Fruit fly (Drosophila melanogaster) whole organism, embryonic: Measurements from ENCODE around the gene CG33654.

Experiments used
- Aef1 ChIP-seq: fragments of 200-800 bp; sonication (Bioruptor generic); IDR thresholded peaks from 3 replicates; pipeline ENCODE4 v1.3.6; 2022; ENCODE audit warnings: missing biosample characterization, missing genetic modification characterization
- CG10274 ChIP-seq: fragments of 200-800 bp; sonication (Bioruptor generic); optimal IDR thresholded peaks from 3 replicates; lab custom pipeline; 2017; ENCODE audit warnings: missing biosample characterization, mild to moderate bottlenecking, missing genetic modification characterization
- CG11723 ChIP-seq: fragments of 200-800 bp; sonication (Bioruptor generic); optimal IDR thresholded peaks from 2 replicates; lab custom pipeline; 2017; ENCODE audit warnings: missing biosample characterization, mild to moderate bottlenecking, missing genetic modification characterization
- CG12236 ChIP-seq: fragments of 200-800 bp; sonication (Bioruptor generic); optimal IDR thresholded peaks from 2 replicates; lab custom pipeline; 2016; ENCODE audit warnings: missing biosample characterization, missing genetic modification characterization
- CG1529 ChIP-seq: fragments of 200-800 bp; sonication (Bioruptor generic); optimal IDR thresholded peaks from 3 replicates; lab custom pipeline; 2018; ENCODE audit warnings: missing biosample characterization, missing genetic modification characterization
- CG15601 ChIP-seq: fragments of 200-800 bp; sonication (Bioruptor generic); optimal IDR thresholded peaks from 3 replicates; lab custom pipeline; 2019; ENCODE audit warnings: missing biosample characterization, mild to moderate bottlenecking, missing genetic modification characterization, moderate library complexity
- CG17829 ChIP-seq: fragments of 200-800 bp; optimal IDR thresholded peaks from 2 replicates; lab custom pipeline; 2019; ENCODE audit warnings: missing biosample characterization, mild to moderate bottlenecking, missing genetic modification characterization, moderate library complexity
- CG2120 ChIP-seq: fragments of 200-800 bp; sonication (Bioruptor generic); optimal IDR thresholded peaks from 3 replicates; lab custom pipeline; 2016; ENCODE audit warnings: missing biosample characterization, missing genetic modification characterization
- CG2199 ChIP-seq: fragments of 200-800 bp; sonication (Bioruptor generic); IDR thresholded peaks from 3 replicates; pipeline ENCODE4 v1.3.6; 2022; ENCODE audit warnings: missing biosample characterization, missing genetic modification characterization
- CG2678 ChIP-seq: fragments of 200-800 bp; sonication (Bioruptor generic); optimal IDR thresholded peaks from 3 replicates; lab custom pipeline; 2019; ENCODE audit warnings: missing biosample characterization, mild to moderate bottlenecking, missing genetic modification characterization, moderate library complexity
- CG32532 ChIP-seq: fragments of 200-800 bp; sonication (Bioruptor generic); IDR thresholded peaks from 2 replicates; pipeline ENCODE4 v1.3.6; 2022; ENCODE audit warnings: missing biosample characterization, missing genetic modification characterization
- CG32772 ChIP-seq: fragments of 200-800 bp; sonication (Bioruptor generic); IDR thresholded peaks from 2 replicates; pipeline ENCODE4 v1.3.6; 2022; ENCODE audit warnings: missing biosample characterization, missing genetic modification characterization
- CG3281 ChIP-seq: fragments of 200-800 bp; sonication (Bioruptor generic); optimal IDR thresholded peaks from 3 replicates; lab custom pipeline; 2017; ENCODE audit warnings: missing biosample characterization, mild to moderate bottlenecking, missing genetic modification characterization
- CG5245 ChIP-seq: fragments of 200-800 bp; sonication (Bioruptor generic); optimal IDR thresholded peaks from 3 replicates; lab custom pipeline; 2016; ENCODE audit warnings: missing biosample characterization, missing genetic modification characterization
- CG6683 ChIP-seq: fragments of 200-800 bp; sonication (Bioruptor generic); optimal IDR thresholded peaks from 2 replicates; lab custom pipeline; 2017; ENCODE audit warnings: missing biosample characterization, mild to moderate bottlenecking, missing genetic modification characterization, missing genetic modification reagents
- CG6689 ChIP-seq: fragments of 200-800 bp; sonication (Bioruptor generic); IDR thresholded peaks from 2 replicates; pipeline ENCODE4 v1.3.6; 2022; ENCODE audit warnings: missing biosample characterization, missing genetic modification characterization
- CG6813 ChIP-seq: fragments of 200-800 bp; sonication (Bioruptor generic); optimal IDR thresholded peaks from 2 replicates; lab custom pipeline; 2017; ENCODE audit warnings: missing biosample characterization, missing genetic modification characterization, mild to moderate bottlenecking, moderate library complexity, missing genetic modification reagents
- CG8924 ChIP-seq: fragments of 200-800 bp; optimal IDR thresholded peaks from 3 replicates; lab custom pipeline; 2019; ENCODE audit warnings: missing biosample characterization, mild to moderate bottlenecking, missing genetic modification characterization, moderate library complexity
- CG9876 ChIP-seq: fragments of 200-800 bp; sonication (Bioruptor generic); optimal IDR thresholded peaks from 2 replicates; lab custom pipeline; 2016; ENCODE audit warnings: missing biosample characterization, missing genetic modification characterization
- CG9932 ChIP-seq: fragments of 200-800 bp; sonication (Bioruptor generic); IDR thresholded peaks from 2 replicates; pipeline ENCODE4 v1.3.6; 2022; ENCODE audit warnings: missing biosample characterization, missing genetic modification characterization
- CHES-1-like ChIP-seq: fragments of 200-800 bp; sonication (Bioruptor generic); optimal IDR thresholded peaks from 2 replicates; lab custom pipeline; 2016; ENCODE audit warnings: missing biosample characterization, missing genetic modification characterization
- D19B ChIP-seq: fragments of 200-800 bp; sonication (Bioruptor generic); optimal IDR thresholded peaks from 2 replicates; lab custom pipeline; 2017; ENCODE audit warnings: missing biosample characterization, mild to moderate bottlenecking, missing genetic modification characterization
- Drgx ChIP-seq: fragments of 200-800 bp; sonication (Bioruptor generic); IDR thresholded peaks from 2 replicates; pipeline ENCODE4 v1.3.6; 2022; ENCODE audit warnings: missing biosample characterization, missing genetic modification characterization
- Eip74EF ChIP-seq, 2 experiments: fragments of 200-800 bp in 1 of 2; fragments of >200 bp in 1 of 2; sonication (Bioruptor generic) in 1 of 2; optimal IDR thresholded peaks; 2 replicates each; lab custom pipeline; 2017 to 2019; ENCODE audit warnings: missing biosample characterization in 2 of 2, missing genetic modification characterization in 2 of 2, mild to moderate bottlenecking in 1 of 2, moderate library complexity in 1 of 2
- GATAe ChIP-seq: fragments of 200-800 bp; sonication (Bioruptor generic); conservative IDR thresholded peaks from 2 replicates; pipeline ENCODE4 v1.3.6; 2022; ENCODE audit warnings: missing biosample characterization, missing genetic modification characterization
- Hey ChIP-seq: fragments of 200-800 bp; sonication (Bioruptor generic); optimal IDR thresholded peaks from 3 replicates; lab custom pipeline; 2018; ENCODE audit warnings: missing biosample characterization, mild to moderate bottlenecking, missing genetic modification characterization
- HmgZ ChIP-seq: fragments of 200-800 bp; sonication (Bioruptor generic); optimal IDR thresholded peaks from 2 replicates; lab custom pipeline; 2018; ENCODE audit warnings: missing biosample characterization, mild to moderate bottlenecking, missing genetic modification characterization
- Med ChIP-seq: fragments of 200-800 bp; sonication (Bioruptor generic); peaks from one replicate; lab custom pipeline; 2016; ENCODE audit warnings: missing biosample characterization, missing genetic modification characterization, mild to moderate bottlenecking, inconsistent platforms, moderate library complexity
- NC2β ChIP-seq: fragments of 200-800 bp; sonication (Bioruptor generic); optimal IDR thresholded peaks from 2 replicates; lab custom pipeline; 2016; ENCODE audit warnings: missing biosample characterization, missing genetic modification characterization
- Oaz ChIP-seq: fragments of 200-800 bp; sonication (Bioruptor generic); IDR thresholded peaks from 2 replicates; pipeline ENCODE4 v1.3.6; 2022; ENCODE audit warnings: missing biosample characterization, missing genetic modification characterization
- Sin3A ChIP-seq: fragments of >200 bp; optimal IDR thresholded peaks from 2 replicates; lab custom pipeline; 2018
- Ssrp ChIP-seq: fragments of 200-800 bp; sonication (Bioruptor generic); optimal IDR thresholded peaks from 2 replicates; lab custom pipeline; 2018; ENCODE audit warnings: missing biosample characterization, mild to moderate bottlenecking, missing genetic modification characterization, moderate library complexity
- ash1 ChIP-seq: fragments of 200-800 bp; sonication (Bioruptor generic); optimal IDR thresholded peaks from 2 replicates; lab custom pipeline; 2018; ENCODE audit warnings: missing biosample characterization, mild to moderate bottlenecking, missing genetic modification characterization
- bigmax ChIP-seq: fragments of 200-800 bp; sonication (Bioruptor generic); optimal IDR thresholded peaks from 2 replicates; lab custom pipeline; 2018; ENCODE audit warnings: missing biosample characterization, mild to moderate bottlenecking, missing genetic modification characterization
- chm ChIP-seq: fragments of 200-800 bp; sonication (Bioruptor generic); IDR thresholded peaks from 2 replicates; pipeline ENCODE4 v1.3.6; 2022; ENCODE audit warnings: missing biosample characterization, missing genetic modification characterization
- dysf ChIP-seq: fragments of 200-800 bp; sonication (Bioruptor generic); IDR thresholded peaks from 3 replicates; pipeline ENCODE4 v1.3.6; 2022; ENCODE audit warnings: missing biosample characterization, missing genetic modification characterization
- fd96Cb ChIP-seq: fragments of 200-800 bp; sonication (Bioruptor generic); optimal IDR thresholded peaks from 2 replicates; lab custom pipeline; 2018; ENCODE audit warnings: missing biosample characterization, mild to moderate bottlenecking, missing genetic modification characterization, moderate library complexity
- gsb-n ChIP-seq: fragments of 200-800 bp; sonication (Bioruptor generic); optimal IDR thresholded peaks from 3 replicates; lab custom pipeline; 2018; ENCODE audit warnings: missing biosample characterization, mild to moderate bottlenecking, missing genetic modification characterization
- gt ChIP-seq: fragments of 200-800 bp; sonication (Bioruptor generic); IDR thresholded peaks from 2 replicates; pipeline ENCODE4 v1.3.6; 2022; ENCODE audit warnings: missing biosample characterization, missing genetic modification characterization
- jumu ChIP-seq: fragments of 200-800 bp; sonication (Bioruptor generic); optimal IDR thresholded peaks from 3 replicates; lab custom pipeline; 2016; ENCODE audit warnings: missing biosample characterization, missing genetic modification characterization
- kay ChIP-seq: fragments of 200-800 bp; sonication (Bioruptor generic); optimal IDR thresholded peaks from 2 replicates; lab custom pipeline; 2016; ENCODE audit warnings: missing biosample characterization, missing genetic modification characterization
- klu ChIP-seq: fragments of 200-800 bp; sonication (Bioruptor generic); IDR thresholded peaks from 2 replicates; pipeline ENCODE4 v1.3.6; 2022; ENCODE audit warnings: missing biosample characterization, missing genetic modification characterization
- knrl ChIP-seq: fragments of 200-800 bp; sonication (Bioruptor generic); IDR thresholded peaks from 3 replicates; pipeline ENCODE4 v1.3.6; 2022; ENCODE audit warnings: missing biosample characterization, missing genetic modification characterization; ENCODE audit not compliant: partially characterized antibody
- luna ChIP-seq: fragments of 200-800 bp; sonication (Bioruptor generic); optimal IDR thresholded peaks from 2 replicates; lab custom pipeline; 2016; ENCODE audit warnings: missing biosample characterization, missing genetic modification characterization
- mirr ChIP-seq: fragments of 200-800 bp; sonication (Bioruptor generic); optimal IDR thresholded peaks from 3 replicates; lab custom pipeline; 2018; ENCODE audit warnings: missing biosample characterization, mild to moderate bottlenecking, missing genetic modification characterization
- pita ChIP-seq: fragments of 200-800 bp; sonication (Bioruptor generic); optimal IDR thresholded peaks from 2 replicates; lab custom pipeline; 2017; ENCODE audit warnings: missing biosample characterization, mild to moderate bottlenecking, missing genetic modification characterization
- pum ChIP-seq: fragments of 200-800 bp; sonication (Bioruptor generic); optimal IDR thresholded peaks from 2 replicates; lab custom pipeline; 2016; ENCODE audit warnings: missing biosample characterization, missing genetic modification characterization
- pzg ChIP-seq: fragments of 200-800 bp; sonication (Bioruptor generic); optimal IDR thresholded peaks from 3 replicates; lab custom pipeline; 2018; ENCODE audit warnings: missing biosample characterization, mild to moderate bottlenecking, missing genetic modification characterization, moderate library complexity
- schlank ChIP-seq: fragments of 200-800 bp; sonication (Bioruptor generic); optimal IDR thresholded peaks from 2 replicates; lab custom pipeline; 2018; ENCODE audit warnings: missing biosample characterization, mild to moderate bottlenecking, missing genetic modification characterization
- sug ChIP-seq: fragments of 200-800 bp; optimal IDR thresholded peaks from 2 replicates; lab custom pipeline; 2019; ENCODE audit warnings: missing biosample characterization, mild to moderate bottlenecking, missing genetic modification characterization, moderate library complexity
- tio ChIP-seq: fragments of 200-800 bp; sonication (Bioruptor generic); optimal IDR thresholded peaks from 2 replicates; lab custom pipeline; 2017; ENCODE audit warnings: missing biosample characterization, missing genetic modification characterization, inconsistent platforms
- vvl ChIP-seq: fragments of 200-800 bp; sonication (Bioruptor generic); IDR thresholded peaks from 2 replicates; pipeline ENCODE4 v1.3.6; 2022; ENCODE audit warnings: missing biosample characterization, missing genetic modification characterization
- wek ChIP-seq: fragments of 200-800 bp; sonication (Bioruptor generic); optimal IDR thresholded peaks from 3 replicates; lab custom pipeline; 2018; ENCODE audit warnings: missing biosample characterization, mild to moderate bottlenecking, missing genetic modification characterization, moderate library complexity

Gene CG33654

DNA sequence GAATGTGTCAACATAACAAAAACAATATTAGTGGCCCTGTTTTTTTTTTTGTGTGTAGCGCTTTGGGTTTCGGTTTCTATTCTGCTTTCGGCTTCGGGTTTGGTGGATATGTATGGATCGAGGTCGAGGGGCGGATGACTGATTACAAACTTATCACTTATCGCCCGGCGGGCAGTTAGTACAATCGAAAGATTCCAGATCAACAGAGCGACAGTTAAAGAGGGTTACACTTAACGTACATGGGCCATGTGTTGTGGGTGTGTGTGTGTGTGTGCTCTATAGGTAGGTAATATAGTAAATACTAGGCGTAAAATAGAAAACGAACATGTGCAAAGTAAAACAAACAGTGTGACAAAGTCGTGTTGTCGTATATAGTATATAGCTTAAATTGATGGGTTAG, 34.3 kb downstream of the CG33654 start:
- TF ChIP-seq Oaz (no peak), CG9932 (GFP tag; lab: Robert Waterston, UW) (no peak), CG10274 (GFP tag; lab: Kevin White, UChicago) (no peak), CG2120 (no peak), sug (tag; lab: Kevin White, UChicago) (peak; percentile 41), gsb-n (tag; lab: Kevin White, UChicago) (no peak), NC2β (GFP tag; lab: Kevin White, UChicago) (no peak), kay (GFP tag; lab: Kevin White, UChicago) (no peak), Drgx (GFP tag; lab: Robert Waterston, UW) (no peak), klu (GFP tag; lab: Robert Waterston, UW) (no peak), CG5245 (GFP tag; lab: Kevin White, UChicago) (no peak), Ssrp (tag; lab: Kevin White, UChicago) (no peak), Eip74EF (GFP tag; optimal IDR thresholded peaks at IDR 0.05; lab: Kevin White, UChicago) (no peak), schlank (tag; lab: Kevin White, UChicago) (no peak), CG8924 (tag; lab: Kevin White, UChicago) (no peak), fd96Cb (tag; lab: Kevin White, UChicago) (no peak), gt (GFP tag; lab: Robert Waterston, UW) (no peak), Hey (tag; lab: Kevin White, UChicago) (peak; percentile 81), pita (GFP tag; lab: Kevin White, UChicago) (no peak), CG1529 (GFP tag; lab: Kevin White, UChicago) (no peak), dysf (GFP tag; lab: Robert Waterston, UW) (no peak), Aef1 (GFP tag; lab: Robert Waterston, UW) (no peak), CG9876 (GFP tag; lab: Kevin White, UChicago) (no peak), CG2199 (no peak), Med (GFP tag; lab: Kevin White, UChicago) (peak; percentile 26), CG6683 (no peak), wek (GFP tag; lab: Kevin White, UChicago) (peak; percentile 15), vvl (GFP tag; lab: Robert Waterston, UW) (0 out of 2 replicates have a peak, but pooled peaks have one; percentile 14), CG3281 (GFP tag; lab: Kevin White, UChicago) (no peak), HmgZ (tag; lab: Kevin White, UChicago) (peak; percentile 32), CG15601 (no peak), CG32532 (GFP tag; lab: Robert Waterston, UW) (no peak), mirr (GFP tag; lab: Kevin White, UChicago) (peak; percentile 12), bigmax (GFP tag; lab: Kevin White, UChicago) (no peak), chm (GFP tag; lab: Robert Waterston, UW) (no peak), GATAe (peak; percentile 80), CG12236 (GFP tag; lab: Kevin White, UChicago) (no peak), CG6689 (GFP tag; lab: Robert Waterston, UW) (no peak), tio (GFP tag; lab: Kevin White, UChicago) (no peak), pum (GFP tag; lab: Kevin White, UChicago) (no peak), CHES-1-like (GFP tag; lab: Kevin White, UChicago) (no peak), CG2678 (tag; lab: Kevin White, UChicago) (no peak), luna (GFP tag; lab: Kevin White, UChicago) (no peak), CG6813 (GFP tag; lab: Kevin White, UChicago) (peak; percentile 10), CG32772 (GFP tag; lab: Robert Waterston, UW) (no peak), Sin3A (lab: Kevin White, UChicago) (no peak), ash1 (GFP tag; lab: Kevin White, UChicago) (no peak), jumu (no peak), D19B (no peak), knrl (GFP tag; lab: Robert Waterston, UW) (no peak), CG17829 (tag; lab: Kevin White, UChicago) (no peak), pzg (GFP tag; lab: Kevin White, UChicago) (no peak), CG11723 (GFP tag; lab: Kevin White, UChicago) (no peak)
